Worm (Caenorhabditis elegans) whole organism, late embryonic: ENCODE data around the gene sri-24.
"Not testable (repeated sequence)": the region's sequence is repeated elsewhere in the genome, so short reads cannot be mapped to it uniquely, and the experiment has no call there.

Experiments
- C08G9.2 ChIP-seq: sonication (generic microtip); optimal IDR thresholded peaks from 2 replicates; lab custom pipeline; 2016; ENCODE audit warnings: mild to moderate bottlenecking, missing genetic modification characterization, moderate library complexity, missing compliant biosample characterization
- C38D4.7 ChIP-seq: fragments of 200-800 bp; sonication (Bioruptor generic); optimal IDR thresholded peaks from 2 replicates; lab custom pipeline; 2018; ENCODE audit warnings: mild to moderate bottlenecking, missing genetic modification characterization, moderate library complexity, missing compliant biosample characterization
- F13H6.1 ChIP-seq: sonication (generic microtip); optimal IDR thresholded peaks from 2 replicates; lab custom pipeline; 2016; ENCODE audit warnings: missing genetic modification characterization, missing compliant biosample characterization
- T23F11.4 ChIP-seq: fragments of 200-800 bp; sonication (Bioruptor generic); optimal IDR thresholded peaks from 2 replicates; lab custom pipeline; 2018; ENCODE audit warnings: mild to moderate bottlenecking, missing genetic modification characterization, missing compliant biosample characterization
- ahr-1 ChIP-seq: sonication (generic microtip); optimal IDR thresholded peaks from 2 replicates; lab custom pipeline; 2016; ENCODE audit warnings: missing genetic modification characterization, missing compliant biosample characterization
- ceh-18 ChIP-seq: sonication (generic microtip); optimal IDR thresholded peaks from 2 replicates; lab custom pipeline; 2016; ENCODE audit warnings: missing genetic modification characterization, missing compliant biosample characterization
- ceh-30 ChIP-seq: fragments of 150-350 bp; optimal IDR thresholded peaks from 2 replicates; lab custom pipeline; 2014; ENCODE audit warnings: missing biosample characterization, missing genetic modification characterization
- ceh-31 ChIP-seq: sonication (generic microtip); optimal IDR thresholded peaks from 2 replicates; lab custom pipeline; 2016; ENCODE audit warnings: missing genetic modification characterization, missing compliant biosample characterization
- ceh-45 ChIP-seq: fragments of 200-800 bp; sonication (Bioruptor generic); IDR thresholded peaks from 2 replicates; pipeline ENCODE4 v1.3.6; 2022; ENCODE audit warnings: missing genetic modification reagents, missing genetic modification characterization, missing compliant biosample characterization
- che-1 ChIP-seq: sonication (generic microtip); optimal IDR thresholded peaks from 2 replicates; lab custom pipeline; 2016; ENCODE audit warnings: mild to moderate bottlenecking, missing genetic modification characterization, missing compliant biosample characterization
- dmd-4 ChIP-seq: sonication (generic microtip); optimal IDR thresholded peaks from 2 replicates; lab custom pipeline; 2016; ENCODE audit warnings: borderline replicate concordance, missing genetic modification characterization, missing compliant biosample characterization
- dve-1 ChIP-seq: sonication (generic microtip); optimal IDR thresholded peaks from 2 replicates; lab custom pipeline; 2017; ENCODE audit warnings: antibody characterized with exemption, mild to moderate bottlenecking, missing genetic modification characterization, missing compliant biosample characterization
- elt-4 ChIP-seq: sonication (generic microtip); optimal IDR thresholded peaks from 2 replicates; lab custom pipeline; 2016; ENCODE audit warnings: missing genetic modification characterization, missing compliant biosample characterization
- eyg-1 ChIP-seq: sonication (generic microtip); optimal IDR thresholded peaks from 2 replicates; lab custom pipeline; 2016; ENCODE audit warnings: missing genotype, missing genetic modification characterization, missing compliant biosample characterization
- fax-1 ChIP-seq: sonication (generic microtip); optimal IDR thresholded peaks from 2 replicates; lab custom pipeline; 2016; ENCODE audit warnings: missing genotype, missing genetic modification characterization, missing compliant biosample characterization
- fkh-10 ChIP-seq: fragments of 150-350 bp; optimal IDR thresholded peaks from 2 replicates; lab custom pipeline; 2014; ENCODE audit warnings: missing biosample characterization, missing genetic modification reagents, missing genetic modification characterization
- fkh-6 ChIP-seq: sonication (generic microtip); optimal IDR thresholded peaks from 2 replicates; lab custom pipeline; 2016; ENCODE audit warnings: missing genetic modification characterization, missing compliant biosample characterization
- gmeb-2 ChIP-seq: sonication (generic microtip); optimal IDR thresholded peaks from 2 replicates; lab custom pipeline; 2016; ENCODE audit warnings: missing genetic modification characterization, inconsistent platforms, missing compliant biosample characterization
- hlh-13 ChIP-seq: fragments of 200-800 bp; sonication (Bioruptor generic); optimal IDR thresholded peaks from 2 replicates; lab custom pipeline; 2018; ENCODE audit warnings: mild to moderate bottlenecking, missing genetic modification characterization, missing compliant biosample characterization
- hlh-30 ChIP-seq: sonication (generic microtip); optimal IDR thresholded peaks from 2 replicates; lab custom pipeline; 2017; ENCODE audit warnings: antibody characterized with exemption, missing genetic modification characterization, missing compliant biosample characterization; ENCODE audit not compliant: insufficient read depth
- hlh-8 ChIP-seq: sonication (generic microtip); optimal IDR thresholded peaks from 2 replicates; lab custom pipeline; 2016; ENCODE audit warnings: missing genotype, missing genetic modification characterization, missing compliant biosample characterization
- lin-11 ChIP-seq: fragments of 200-800 bp; sonication (Bioruptor generic); optimal IDR thresholded peaks from 2 replicates; lab custom pipeline; 2018; ENCODE audit warnings: mild to moderate bottlenecking, missing genetic modification characterization, missing compliant biosample characterization
- madf-2 ChIP-seq: sonication (generic microtip); optimal IDR thresholded peaks from 2 replicates; lab custom pipeline; 2017; ENCODE audit warnings: missing genetic modification characterization, missing compliant biosample characterization
- nfya-1 ChIP-seq: sonication (generic microtip); optimal IDR thresholded peaks from 2 replicates; lab custom pipeline; 2017; ENCODE audit warnings: missing genetic modification characterization, mild to moderate bottlenecking, missing compliant biosample characterization, antibody characterized with exemption, moderate library complexity
- npax-4 ChIP-seq: sonication (generic microtip); optimal IDR thresholded peaks from 2 replicates; lab custom pipeline; 2016; ENCODE audit warnings: missing genetic modification characterization, missing compliant biosample characterization
- pat-9 ChIP-seq: fragments of 200-800 bp; sonication (Bioruptor generic); optimal IDR thresholded peaks from 2 replicates; lab custom pipeline; 2018; ENCODE audit warnings: mild to moderate bottlenecking, missing genetic modification characterization, moderate library complexity, missing compliant biosample characterization
- pax-1 ChIP-seq: fragments of 150-350 bp; optimal IDR thresholded peaks from 2 replicates; lab custom pipeline; 2014; ENCODE audit warnings: missing biosample characterization, missing genetic modification characterization
- pha-2 ChIP-seq: sonication (generic microtip); optimal IDR thresholded peaks from 2 replicates; lab custom pipeline; 2017; ENCODE audit warnings: mild to moderate bottlenecking, missing genetic modification characterization, missing compliant biosample characterization
- pha-4 ChIP-seq: fragments of 150-350 bp; optimal IDR thresholded peaks from 2 replicates; lab custom pipeline; 2018; ENCODE audit warnings: missing biosample characterization, missing genetic modification reagents, missing genetic modification characterization
- pqm-1 ChIP-seq: sonication (generic microtip); optimal IDR thresholded peaks from 2 replicates; lab custom pipeline; 2016; ENCODE audit warnings: missing genetic modification characterization, missing compliant biosample characterization
- pros-1 ChIP-seq: fragments of 150-350 bp; optimal IDR thresholded peaks from 2 replicates; lab custom pipeline; 2014; ENCODE audit warnings: missing biosample characterization, missing genetic modification reagents, missing genetic modification characterization
- ref-2 ChIP-seq: sonication (generic microtip); optimal IDR thresholded peaks from 2 replicates; lab custom pipeline; 2016; ENCODE audit warnings: missing genetic modification characterization, missing compliant biosample characterization
- rnt-1 ChIP-seq: sonication (generic microtip); optimal IDR thresholded peaks from 2 replicates; lab custom pipeline; 2016; ENCODE audit warnings: missing genetic modification characterization, missing compliant biosample characterization
- sdc-2 ChIP-seq: sonication (generic microtip); optimal IDR thresholded peaks from 2 replicates; lab custom pipeline; 2016; ENCODE audit warnings: missing genotype, missing genetic modification characterization, missing compliant biosample characterization
- sox-2 ChIP-seq: fragments of 200-800 bp; sonication (Bioruptor generic); IDR thresholded peaks from 2 replicates; pipeline ENCODE4 v1.3.6; 2022; ENCODE audit warnings: missing genetic modification reagents, missing genetic modification characterization, missing compliant biosample characterization
- sox-4 ChIP-seq: sonication (generic microtip); optimal IDR thresholded peaks from 2 replicates; lab custom pipeline; 2017; ENCODE audit warnings: mild to moderate bottlenecking, missing genetic modification characterization, inconsistent platforms, missing compliant biosample characterization
- tbx-2 ChIP-seq: sonication (generic microtip); optimal IDR thresholded peaks from 2 replicates; lab custom pipeline; 2016; ENCODE audit warnings: missing genetic modification characterization, missing compliant biosample characterization
- tbx-7 ChIP-seq: sonication (generic microtip); optimal IDR thresholded peaks from 2 replicates; lab custom pipeline; 2016; ENCODE audit warnings: missing genotype, missing genetic modification characterization, missing compliant biosample characterization
- ttx-3 ChIP-seq: sonication (generic microtip); optimal IDR thresholded peaks from 2 replicates; lab custom pipeline; 2016; ENCODE audit warnings: missing genetic modification reagents, missing genetic modification characterization, missing compliant biosample characterization
- unc-3 ChIP-seq, 2 experiments: fragments of 200-800 bp in 1 of 2; sonication (Bioruptor generic) in 1 of 2; sonication (generic microtip) in 1 of 2; conservative IDR thresholded peaks in 1 of 2; optimal IDR thresholded peaks in 1 of 2; 2 replicates each; pipeline versions ENCODE4 v1.3.6 to Lab custom; 2016 to 2022; ENCODE audit warnings: missing compliant biosample characterization in 2 of 2, missing genetic modification characterization in 2 of 2, missing genetic modification reagents in 1 of 2
- unc-55 ChIP-seq: sonication (generic microtip); optimal IDR thresholded peaks from 2 replicates; lab custom pipeline; 2017; ENCODE audit warnings: missing biosample characterization, missing genetic modification reagents, missing genetic modification characterization
- zip-5 ChIP-seq: sonication (generic microtip); optimal IDR thresholded peaks from 2 replicates; lab custom pipeline; 2016; ENCODE audit warnings: missing genetic modification characterization, missing compliant biosample characterization
- ztf-16 ChIP-seq: sonication (generic microtip); optimal IDR thresholded peaks from 2 replicates; lab custom pipeline; 2017; ENCODE audit warnings: missing genetic modification characterization, missing compliant biosample characterization

Gene sri-24

DNA sequence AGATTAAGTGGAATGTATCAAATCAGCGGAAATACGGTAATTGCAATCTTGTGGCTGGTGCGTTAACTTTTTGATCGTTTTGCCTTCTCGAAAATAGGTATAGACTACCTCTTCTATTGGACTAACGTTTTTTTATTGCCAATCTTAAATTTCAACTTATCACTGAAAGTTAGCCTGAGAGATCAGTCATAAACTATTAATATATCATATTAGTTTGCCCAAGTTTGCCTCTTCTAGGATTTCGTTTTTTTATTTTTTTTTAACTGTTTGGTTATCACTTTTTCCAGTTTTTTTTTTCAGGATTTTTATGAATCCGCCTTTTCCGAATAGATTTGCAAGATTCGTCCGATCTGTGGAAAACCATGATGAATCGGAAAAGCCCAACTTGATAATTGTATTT is 32.5 kb downstream of the sri-24 start, which contains the start of gene kin-30:
TSS of gene kin-30 (plus strand) at position 301 of the 400 bp plus-strand sequence.
- TF ChIP-seq ahr-1 (tag; lab: Kevin White, UChicago) (no peak), C08G9.2 (no peak), tbx-2 (tag; lab: Kevin White, UChicago) (no peak), ceh-31 (tag; lab: Kevin White, UChicago) (no peak), pqm-1 (tag; lab: Kevin White, UChicago) (no peak), ref-2 (tag; lab: Kevin White, UChicago) (no peak), ceh-45 (no peak), madf-2 (tag; lab: Kevin White, UChicago) (no peak), hlh-8 (tag; lab: Kevin White, UChicago) (no peak), che-1 (no peak), dve-1 (tag; lab: Kevin White, UChicago) (no peak), eyg-1 (tag; lab: Kevin White, UChicago) (no peak), nfya-1 (tag; lab: Kevin White, UChicago) (no peak), C38D4.7 (GFP tag; lab: Kevin White, UChicago) (no peak), lin-11 (tag; lab: Kevin White, UChicago) (no peak)

DNA sequence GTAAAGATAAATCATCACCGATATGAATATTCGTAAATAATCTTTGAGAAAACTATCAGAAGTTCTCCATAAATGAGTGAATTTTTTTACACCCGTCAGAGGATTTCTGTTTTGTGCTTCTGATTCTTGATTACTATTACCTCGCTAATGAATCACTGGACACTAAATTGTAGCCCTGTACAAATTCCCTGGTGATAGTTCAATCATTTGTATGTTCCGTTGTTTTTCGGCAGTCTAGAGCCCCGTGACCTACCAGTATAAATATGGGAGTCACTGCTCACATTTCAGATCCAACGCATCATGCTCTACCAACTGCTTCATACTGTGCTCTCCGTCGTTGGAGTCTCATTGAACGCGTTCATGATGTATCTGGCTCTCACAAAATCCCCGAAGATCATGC is 38.3 kb downstream of the sri-24 start, which contains the start of gene srd-28:
TSS of gene srd-28 (plus strand) at position 301 of the 400 bp plus-strand sequence.
- TF ChIP-seq fkh-10 (GFP tag; lab: Kevin White, UChicago); ceh-45; pha-4 (tag; lab: Kevin White, UChicago): not testable (repeated sequence)

DNA sequence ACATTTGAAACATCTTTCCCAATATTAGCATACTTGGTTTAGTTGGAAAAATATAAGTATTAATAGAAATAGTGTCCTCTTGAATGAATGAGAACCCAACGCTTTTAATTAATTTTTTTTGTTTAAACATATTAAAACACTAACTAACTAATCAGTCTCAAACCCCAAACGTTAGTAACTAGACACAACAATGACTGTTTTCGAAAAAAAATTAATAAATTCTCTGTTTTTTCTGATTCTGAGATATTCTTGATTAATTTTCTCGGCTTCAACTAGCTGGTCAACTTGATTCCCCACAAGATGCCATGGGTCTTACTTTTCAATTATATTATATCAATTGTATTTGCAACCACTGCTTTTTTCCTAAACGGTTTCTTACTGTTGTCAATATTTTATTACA is 40.1 kb downstream of the sri-24 start, which contains the start of gene srbc-76:
TSS of gene srbc-76 (plus strand) at position 301 of the 400 bp plus-strand sequence.
- TF ChIP-seq fkh-6 (tag; lab: Kevin White, UChicago), result no peak
- no peak for TF ChIP-seq gmeb-2 (tag; lab: Kevin White, UChicago)
- no peak for TF ChIP-seq hlh-13
- TF ChIP-seq sdc-2 (tag; lab: Kevin White, UChicago), result no peak
- no peak for TF ChIP-seq pax-1 (tag; lab: Kevin White, UChicago)
- no peak for TF ChIP-seq fkh-10 (GFP tag; lab: Kevin White, UChicago)
- no peak for TF ChIP-seq dmd-4 (tag; lab: Kevin White, UChicago)
- no peak for TF ChIP-seq unc-55 (GFP tag; lab: Kevin White, UChicago)
- TF ChIP-seq hlh-30 (tag; lab: Kevin White, UChicago), result no peak
- TF ChIP-seq T23F11.4 (GFP tag; lab: Kevin White, UChicago), result no peak
- no peak for TF ChIP-seq ttx-3 (tag; lab: Kevin White, UChicago)
- TF ChIP-seq ceh-30 (tag; lab: Kevin White, UChicago), result no peak
- TF ChIP-seq npax-4, result no peak
- TF ChIP-seq zip-5, result no peak
- TF ChIP-seq sox-2 (GFP tag; lab: Robert Waterston, UW), result no peak
- TF ChIP-seq elt-4 (tag; lab: Kevin White, UChicago), result no peak
- no peak for TF ChIP-seq fax-1
- TF ChIP-seq, all 69 proteins: peak for 0

DNA sequence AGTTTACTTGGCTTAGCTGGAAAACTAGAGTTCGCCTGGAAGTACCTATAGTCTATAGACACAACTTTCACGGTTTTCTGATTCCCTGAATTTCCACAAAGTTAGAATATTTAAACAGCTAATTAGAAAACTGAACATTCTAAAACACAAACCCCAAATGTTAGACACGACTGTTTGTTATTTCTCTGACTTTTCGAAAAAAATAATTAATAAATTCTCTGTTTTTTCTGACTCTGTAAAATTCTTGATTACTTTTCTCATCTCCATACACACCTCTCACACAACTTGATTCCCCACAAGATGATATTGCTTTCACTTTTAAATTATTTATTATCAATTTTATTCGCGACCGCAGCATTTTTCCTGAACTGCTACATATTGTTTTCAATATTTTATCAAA is 41.6 kb downstream of the sri-24 start, which contains the start of gene srbc-75:
TSS of gene srbc-75 (plus strand) at position 301 of the 400 bp plus-strand sequence.
- TF ChIP-seq pha-2 (tag; lab: Kevin White, UChicago) (no peak), rnt-1 (tag; lab: Kevin White, UChicago) (no peak), tbx-7 (tag; lab: Kevin White, UChicago) (no peak), sox-4 (tag; lab: Kevin White, UChicago) (no peak), F13H6.1 (tag; lab: Kevin White, UChicago) (no peak), pros-1 (tag; lab: Kevin White, UChicago) (no peak), sox-2 (GFP tag; lab: Robert Waterston, UW) (no peak), pat-9 (tag; lab: Kevin White, UChicago) (no peak), ceh-18 (tag; lab: Kevin White, UChicago) (no peak), unc-3 (GFP tag; conservative IDR thresholded peaks at IDR 0.05; lab: Robert Waterston, UW) (no peak), unc-3 (tag; optimal IDR thresholded peaks at IDR 0.05; lab: Kevin White, UChicago) (no peak), npax-4 (no peak), zip-5 (no peak), fkh-10 (GFP tag; lab: Kevin White, UChicago) (no peak), ztf-16 (no peak), T23F11.4 (GFP tag; lab: Kevin White, UChicago) (no peak)
